Fruit fly (Drosophila melanogaster) whole organism, prepupa: ENCODE data around the gene CG33307.

Experiments used
- achi ChIP-seq: fragments of 200-800 bp; sonication (Bioruptor generic); optimal IDR thresholded peaks from 3 replicates; lab custom pipeline; 2016; ENCODE audit warnings: missing biosample characterization, missing genetic modification characterization
- spab ChIP-seq: fragments of 200-800 bp; sonication (Bioruptor generic); optimal IDR thresholded peaks from 2 replicates; lab custom pipeline; 2017; ENCODE audit warnings: missing biosample characterization, mild to moderate bottlenecking, missing genetic modification characterization, missing genetic modification reagents

DNA sequence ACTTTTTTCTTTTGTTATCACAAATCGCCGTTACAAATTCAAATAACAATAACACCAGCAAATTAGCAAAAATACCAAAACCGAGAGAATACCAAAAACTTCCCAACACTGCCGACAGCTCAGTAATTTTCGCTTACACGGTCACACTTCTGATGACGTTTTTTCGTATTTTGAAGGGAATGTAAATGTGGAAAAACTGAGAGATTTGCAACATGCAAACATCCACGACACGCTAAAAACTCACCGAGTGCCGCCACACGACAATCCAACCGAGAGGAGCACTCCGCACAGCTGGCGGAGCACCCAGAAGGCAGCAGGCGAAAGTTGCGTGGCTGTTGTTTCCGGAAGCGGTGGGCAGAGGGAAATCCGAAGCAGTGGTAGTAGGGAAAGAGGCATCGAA lies 47.9 kb downstream of the CG33307 start, which contains the start of gene Sec71:
- no peak for TF ChIP-seq spab (GFP tag; lab: Kevin White, UChicago)
- TF ChIP-seq achi (GFP tag; lab: Kevin White, UChicago), result no peak
